Fruit fly (Drosophila melanogaster): ENCODE measurements around the gene nerfin-1.

DNA sequence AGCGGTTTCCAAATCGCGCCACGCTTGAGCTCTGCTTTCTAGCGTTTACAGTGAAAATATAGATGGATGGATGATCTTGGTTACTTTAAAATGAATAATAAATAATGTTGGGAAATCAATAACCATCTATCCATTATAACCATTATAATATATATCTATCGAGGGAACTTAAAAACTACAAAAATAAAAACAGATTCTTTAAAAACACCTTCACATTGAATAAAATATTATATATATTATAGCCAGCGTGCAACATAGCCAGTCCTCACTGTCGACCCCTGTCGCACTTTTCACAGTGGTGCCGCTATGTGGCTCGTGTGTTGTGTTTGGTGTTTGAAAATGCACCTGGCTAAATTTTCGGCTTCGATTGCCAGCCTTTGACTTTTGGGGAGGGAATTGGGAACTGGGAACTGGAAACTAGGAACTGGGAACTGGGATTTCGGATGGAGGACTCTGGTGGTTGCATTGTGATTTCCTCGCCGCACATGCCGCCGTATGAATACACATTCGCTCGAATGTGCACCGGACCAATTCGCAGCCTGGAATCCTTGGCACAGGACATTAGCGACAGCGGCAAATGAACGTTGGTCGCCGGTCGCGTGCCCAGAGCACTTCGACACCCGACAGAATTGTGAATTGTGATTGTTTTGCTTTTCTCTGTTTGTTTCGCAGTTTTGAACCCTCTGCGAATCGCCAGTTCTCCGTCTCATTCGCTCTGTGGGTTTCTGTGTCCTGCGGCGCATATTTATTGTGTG lies 3.7 kb upstream of the nerfin-1 start:
- TF ChIP-seq usp (GFP tag; optimal IDR thresholded peaks at IDR 0.05): no peak
- TF ChIP-seq EcR (GFP tag; optimal IDR thresholded peaks at IDR 0.05): no peak
- no peak for TF ChIP-seq Dll (optimal IDR thresholded peaks at IDR 0.05)
- TF ChIP-seq psq (optimal IDR thresholded peaks at IDR 0.05): no peak
- TF ChIP-seq CG8478 (optimal IDR thresholded peaks at IDR 0.05): no peak
- TF ChIP-seq pan (optimal IDR thresholded peaks at IDR 0.05): no peak

Measured in whole organism.